Fruit fly (Drosophila melanogaster): ENCODE data around the gene dbe.

DNA sequence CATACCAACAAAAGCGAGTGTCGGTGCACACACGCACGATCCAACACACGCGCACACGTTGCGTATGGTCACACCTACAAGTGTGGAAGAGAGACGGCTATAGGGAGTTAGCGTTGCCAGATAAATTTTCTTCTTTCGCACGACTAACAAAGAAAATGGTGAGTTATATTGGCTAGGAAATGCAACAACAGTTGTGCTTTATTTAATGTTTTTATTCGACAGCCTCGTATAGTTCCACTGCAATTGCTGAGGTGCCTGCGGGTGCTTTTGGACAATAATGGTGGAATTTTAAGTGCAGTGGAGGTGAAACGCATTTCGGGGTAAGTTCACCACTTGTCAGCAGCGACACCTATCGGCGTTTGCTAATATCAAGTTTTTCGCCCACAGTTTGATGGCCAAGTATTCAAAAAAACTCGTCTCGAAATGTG is 1.8 kb upstream of the dbe start:
- no peak for TF ChIP-seq gl (tag; optimal IDR thresholded peaks at IDR 0.05)
- TF ChIP-seq D1 (tag; optimal IDR thresholded peaks at IDR 0.05): no peak
- TF ChIP-seq Ets98B (GFP tag; IDR thresholded peaks at IDR 0.05): no peak

Measured in whole organism, pupa.